Fruit fly (Drosophila melanogaster) whole organism, embryonic: ENCODE data around the gene CG1632.

Experiments used
- CG1024 ChIP-seq: fragments of 200-800 bp; sonication (Bioruptor generic); IDR thresholded peaks from 2 replicates; pipeline ENCODE4 v1.3.6; 2022; ENCODE audit warnings: missing biosample characterization, missing genetic modification characterization
- CG10959 ChIP-seq: fragments of 200-800 bp; sonication (Bioruptor generic); IDR thresholded peaks from 2 replicates; pipeline ENCODE4 v1.3.6; 2022; ENCODE audit warnings: missing biosample characterization, missing genetic modification characterization
- CG11560 ChIP-seq: fragments of 200-800 bp; sonication (Bioruptor generic); IDR thresholded peaks from 3 replicates; pipeline ENCODE4 v1.3.6; 2022; ENCODE audit warnings: missing biosample characterization, missing genetic modification characterization
- CG12155 ChIP-seq: fragments of 200-800 bp; sonication (Bioruptor generic); optimal IDR thresholded peaks from 3 replicates; lab custom pipeline; 2016; ENCODE audit warnings: missing biosample characterization, missing genetic modification characterization
- CG13287 ChIP-seq: fragments of 200-800 bp; sonication (Bioruptor generic); IDR thresholded peaks from 2 replicates; pipeline ENCODE4 v1.3.6; 2022; ENCODE audit warnings: missing biosample characterization, missing genetic modification characterization; ENCODE audit not compliant: partially characterized antibody
- CG1647 ChIP-seq: fragments of 200-800 bp; sonication (Bioruptor generic); optimal IDR thresholded peaks from 3 replicates; lab custom pipeline; 2016; ENCODE audit warnings: missing biosample characterization, missing genetic modification characterization
- CG18011 ChIP-seq: fragments of 200-800 bp; sonication (Bioruptor generic); optimal IDR thresholded peaks from 2 replicates; lab custom pipeline; 2017; ENCODE audit warnings: missing biosample characterization, missing genetic modification characterization, mild to moderate bottlenecking, moderate library complexity, missing genotype
- CG18619 ChIP-seq: fragments of 200-800 bp; sonication (Bioruptor generic); optimal IDR thresholded peaks from 3 replicates; lab custom pipeline; 2017; ENCODE audit warnings: missing biosample characterization, mild to moderate bottlenecking, missing genetic modification characterization
- CG2116 ChIP-seq: fragments of 200-800 bp; sonication (Bioruptor generic); optimal IDR thresholded peaks from 3 replicates; lab custom pipeline; 2018; ENCODE audit warnings: missing biosample characterization, mild to moderate bottlenecking, missing genetic modification characterization
- CG2199 ChIP-seq: fragments of 200-800 bp; sonication (Bioruptor generic); IDR thresholded peaks from 3 replicates; pipeline ENCODE4 v1.3.6; 2022; ENCODE audit warnings: missing biosample characterization, missing genetic modification characterization
- CG2875 ChIP-seq: fragments of 200-800 bp; sonication (Bioruptor generic); optimal IDR thresholded peaks from 2 replicates; lab custom pipeline; 2017; ENCODE audit warnings: missing biosample characterization, mild to moderate bottlenecking, missing genetic modification characterization, missing genetic modification reagents
- CG32532 ChIP-seq: fragments of 200-800 bp; sonication (Bioruptor generic); IDR thresholded peaks from 2 replicates; pipeline ENCODE4 v1.3.6; 2022; ENCODE audit warnings: missing biosample characterization, missing genetic modification characterization
- CG4404 ChIP-seq: fragments of 200-800 bp; sonication (Bioruptor generic); IDR thresholded peaks from 2 replicates; pipeline ENCODE4 v1.3.6; 2022; ENCODE audit warnings: missing biosample characterization, missing genetic modification characterization
- CG6813 ChIP-seq: fragments of 200-800 bp; sonication (Bioruptor generic); optimal IDR thresholded peaks from 2 replicates; lab custom pipeline; 2017; ENCODE audit warnings: missing biosample characterization, missing genetic modification characterization, mild to moderate bottlenecking, moderate library complexity, missing genetic modification reagents
- CG7556 ChIP-seq: fragments of 200-800 bp; sonication (Bioruptor generic); optimal IDR thresholded peaks from 2 replicates; lab custom pipeline; 2017; ENCODE audit warnings: missing biosample characterization, mild to moderate bottlenecking, missing genetic modification characterization
- CG7786 ChIP-seq: fragments of 200-800 bp; sonication (Bioruptor generic); optimal IDR thresholded peaks from 2 replicates; lab custom pipeline; 2016; ENCODE audit warnings: missing biosample characterization, missing genetic modification characterization
- CG8281 ChIP-seq: fragments of 200-800 bp; sonication (Bioruptor generic); optimal IDR thresholded peaks from 2 replicates; lab custom pipeline; 2018; ENCODE audit warnings: missing biosample characterization, mild to moderate bottlenecking, missing genetic modification characterization, moderate library complexity
- CG9727 ChIP-seq: fragments of 200-800 bp; sonication (Bioruptor generic); optimal IDR thresholded peaks from 3 replicates; lab custom pipeline; 2017; ENCODE audit warnings: missing biosample characterization, mild to moderate bottlenecking, missing genetic modification characterization
- Chrac-16 ChIP-seq: fragments of 200-800 bp; sonication (Bioruptor generic); optimal IDR thresholded peaks from 3 replicates; lab custom pipeline; 2016; ENCODE audit warnings: missing biosample characterization, missing genetic modification characterization
- CrebB ChIP-seq: fragments of 200-800 bp; sonication (Bioruptor generic); optimal IDR thresholded peaks from 3 replicates; lab custom pipeline; 2018; ENCODE audit warnings: missing biosample characterization, mild to moderate bottlenecking, missing genetic modification characterization
- Dad ChIP-seq: fragments of 200-800 bp; sonication (Bioruptor generic); optimal IDR thresholded peaks from 3 replicates; lab custom pipeline; 2016; ENCODE audit warnings: missing biosample characterization, missing genetic modification characterization
- Dek ChIP-seq: fragments of 200-800 bp; sonication (Bioruptor generic); optimal IDR thresholded peaks from 3 replicates; lab custom pipeline; 2019; ENCODE audit warnings: missing biosample characterization, mild to moderate bottlenecking, missing genetic modification characterization, moderate library complexity
- Doc2 ChIP-seq: fragments of 200-800 bp; sonication (Bioruptor generic); IDR thresholded peaks from 2 replicates; pipeline ENCODE4 v1.3.6; 2022; ENCODE audit warnings: missing biosample characterization, missing genetic modification characterization
- Ets97D ChIP-seq: fragments of 200-800 bp; sonication (Bioruptor generic); optimal IDR thresholded peaks from 3 replicates; lab custom pipeline; 2016; ENCODE audit warnings: missing biosample characterization, missing genetic modification characterization
- HLH4C ChIP-seq: fragments of 200-800 bp; sonication (Bioruptor generic); IDR thresholded peaks from 3 replicates; pipeline ENCODE4 v1.3.6; 2022; ENCODE audit warnings: missing biosample characterization, missing genetic modification characterization; ENCODE audit not compliant: partially characterized antibody
- Lim3 ChIP-seq: fragments of 200-800 bp; sonication (Bioruptor generic); IDR thresholded peaks from 2 replicates; pipeline ENCODE4 v1.3.6; 2022; ENCODE audit warnings: missing biosample characterization, missing genetic modification characterization
- Meics ChIP-seq: fragments of 200-800 bp; sonication (Bioruptor generic); optimal IDR thresholded peaks from 2 replicates; lab custom pipeline; 2017; ENCODE audit warnings: missing biosample characterization, mild to moderate bottlenecking, missing genetic modification characterization
- Mes4 ChIP-seq: fragments of 200-800 bp; sonication (Bioruptor generic); optimal IDR thresholded peaks from 2 replicates; lab custom pipeline; 2016; ENCODE audit warnings: missing biosample characterization, missing genetic modification characterization
- Neu2 ChIP-seq: fragments of 200-800 bp; sonication (Bioruptor generic); optimal IDR thresholded peaks from 3 replicates; lab custom pipeline; 2016; ENCODE audit warnings: missing biosample characterization, missing genetic modification characterization, borderline replicate concordance
- Scr ChIP-seq: fragments of 200-800 bp; sonication (Bioruptor generic); IDR thresholded peaks from 2 replicates; pipeline ENCODE4 v1.3.6; 2022; ENCODE audit warnings: missing biosample characterization, missing genetic modification characterization; ENCODE audit not compliant: partially characterized antibody
- Side ChIP-seq: fragments of 200-800 bp; sonication (Bioruptor generic); optimal IDR thresholded peaks from 2 replicates; lab custom pipeline; 2016; ENCODE audit warnings: missing biosample characterization, missing genetic modification characterization
- Vsx1 ChIP-seq: fragments of 200-800 bp; sonication (Bioruptor generic); optimal IDR thresholded peaks from 2 replicates; lab custom pipeline; 2017; ENCODE audit warnings: missing biosample characterization, mild to moderate bottlenecking, missing genetic modification characterization, missing genetic modification reagents
- ash1 ChIP-seq: fragments of 200-800 bp; sonication (Bioruptor generic); optimal IDR thresholded peaks from 2 replicates; lab custom pipeline; 2018; ENCODE audit warnings: missing biosample characterization, mild to moderate bottlenecking, missing genetic modification characterization
- bab2 ChIP-seq: fragments of 200-800 bp; sonication (Bioruptor generic); optimal IDR thresholded peaks from 2 replicates; lab custom pipeline; 2016; ENCODE audit warnings: missing biosample characterization, missing genetic modification characterization
- corto ChIP-seq: fragments of 200-800 bp; sonication (Bioruptor generic); optimal IDR thresholded peaks from 2 replicates; lab custom pipeline; 2016; ENCODE audit warnings: missing biosample characterization, mild to moderate bottlenecking, missing genetic modification characterization, moderate library complexity
- dimm ChIP-seq: fragments of 200-800 bp; sonication (Bioruptor generic); IDR thresholded peaks from 2 replicates; pipeline ENCODE4 v1.3.6; 2022; ENCODE audit warnings: missing biosample characterization, missing genetic modification characterization
- emc ChIP-seq: fragments of 200-800 bp; sonication (Bioruptor generic); optimal IDR thresholded peaks from 2 replicates; lab custom pipeline; 2016; ENCODE audit warnings: missing biosample characterization, missing genetic modification characterization
- ftz-f1 ChIP-seq: fragments of 200-800 bp; sonication (Bioruptor generic); optimal IDR thresholded peaks from 2 replicates; lab custom pipeline; 2016; ENCODE audit warnings: missing biosample characterization, missing genetic modification characterization
- gce ChIP-seq: fragments of 200-800 bp; sonication (Bioruptor generic); IDR thresholded peaks from 3 replicates; pipeline ENCODE4 v1.3.6; 2022; ENCODE audit warnings: missing biosample characterization, missing genetic modification characterization
- hb ChIP-seq: fragments of 200-800 bp; sonication (Bioruptor generic); IDR thresholded peaks from 3 replicates; pipeline ENCODE4 v1.3.6; 2022; ENCODE audit warnings: missing biosample characterization, missing genetic modification characterization; ENCODE audit not compliant: partially characterized antibody
- inv ChIP-seq: fragments of 200-800 bp; sonication (Bioruptor generic); IDR thresholded peaks from 2 replicates; pipeline ENCODE4 v1.3.6; 2022; ENCODE audit warnings: missing biosample characterization, missing genetic modification characterization; ENCODE audit not compliant: partially characterized antibody
- nom ChIP-seq: fragments of 200-800 bp; sonication (Bioruptor generic); optimal IDR thresholded peaks from 2 replicates; lab custom pipeline; 2017; ENCODE audit warnings: missing biosample characterization, missing genetic modification characterization, mild to moderate bottlenecking, moderate library complexity, missing genetic modification reagents
- pfk ChIP-seq: fragments of 200-800 bp; sonication (Bioruptor generic); optimal IDR thresholded peaks from 2 replicates; lab custom pipeline; 2018; ENCODE audit warnings: missing biosample characterization, mild to moderate bottlenecking, missing genetic modification characterization, moderate library complexity
- salm ChIP-seq: fragments of 200-800 bp; sonication (Bioruptor generic); optimal IDR thresholded peaks from 2 replicates; lab custom pipeline; 2018; ENCODE audit warnings: missing biosample characterization, mild to moderate bottlenecking, missing genetic modification characterization
- seq ChIP-seq: fragments of 200-800 bp; sonication (Bioruptor generic); IDR thresholded peaks from 2 replicates; pipeline ENCODE4 v1.3.6; 2022; ENCODE audit warnings: missing biosample characterization, missing genetic modification characterization
- sob ChIP-seq: fragments of 200-800 bp; sonication (Bioruptor generic); IDR thresholded peaks from 2 replicates; pipeline ENCODE4 v1.3.6; 2022; ENCODE audit warnings: missing biosample characterization, missing genetic modification characterization
- sr ChIP-seq: fragments of 200-800 bp; sonication (Bioruptor generic); IDR thresholded peaks from 3 replicates; pipeline ENCODE4 v1.3.6; 2022; ENCODE audit warnings: missing biosample characterization, missing genetic modification characterization
- tap ChIP-seq: fragments of 200-800 bp; optimal IDR thresholded peaks from 3 replicates; lab custom pipeline; 2019; ENCODE audit warnings: missing biosample characterization, mild to moderate bottlenecking, missing genetic modification characterization, moderate library complexity
- tll ChIP-seq, 2 experiments: fragments of 200-800 bp in 1 of 2; fragments of >200 bp in 1 of 2; sonication (Bioruptor generic) in 1 of 2; optimal IDR thresholded peaks; 2 replicates each; lab custom pipeline; 2017 to 2019; ENCODE audit warnings: missing biosample characterization in 2 of 2, missing genetic modification characterization in 2 of 2, mild to moderate bottlenecking in 1 of 2, moderate library complexity in 1 of 2
- trem ChIP-seq: fragments of 200-800 bp; optimal IDR thresholded peaks from 3 replicates; lab custom pipeline; 2019; ENCODE audit warnings: missing biosample characterization, mild to moderate bottlenecking, missing genetic modification characterization, moderate library complexity
- vvl ChIP-seq: fragments of 200-800 bp; sonication (Bioruptor generic); IDR thresholded peaks from 2 replicates; pipeline ENCODE4 v1.3.6; 2022; ENCODE audit warnings: missing biosample characterization, missing genetic modification characterization

Gene CG1632

DNA sequence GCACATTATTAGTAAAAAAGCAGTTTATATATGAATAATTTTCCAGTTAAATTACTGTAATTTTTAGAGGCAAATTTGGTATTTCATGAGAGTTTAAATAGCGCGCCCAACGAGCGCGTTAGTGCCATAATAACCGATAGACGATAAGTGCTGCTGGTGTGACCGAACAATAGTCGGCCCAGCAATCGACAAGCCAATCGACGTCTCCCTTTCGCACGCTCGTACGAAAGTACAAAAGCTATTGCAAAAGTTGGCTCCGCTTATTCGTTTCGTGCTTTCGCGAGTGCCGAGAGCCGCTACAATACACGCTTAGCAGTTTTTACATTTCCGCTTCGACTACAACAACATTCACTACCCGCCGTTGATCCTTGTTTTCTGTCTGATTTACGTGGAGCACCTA lies 10.2 kb upstream of the CG1632 start, which contains the start of gene Trxr1 (continued):
- TF ChIP-seq CG32532 (GFP tag; lab: Robert Waterston, UW) (peak; percentile 19; the same call in 1 of the 2 replicates), CrebB (tag; lab: Kevin White, UChicago) (no peak), tll (GFP tag; optimal IDR thresholded peaks at IDR 0.05; lab: Kevin White, UChicago) (no peak), HLH4C (peak; percentile 77), CG12155 (GFP tag; lab: Kevin White, UChicago) (no peak), CG10959 (no peak), CG4404 (GFP tag; lab: Robert Waterston, UW) (no peak), salm (tag; lab: Kevin White, UChicago) (no peak), Lim3 (no peak), CG18011 (GFP tag; lab: Kevin White, UChicago) (no peak), CG2116 (GFP tag; lab: Kevin White, UChicago) (peak; percentile 65), Dad (GFP tag; lab: Kevin White, UChicago) (no peak), tap (tag; lab: Kevin White, UChicago) (no peak), Dek (tag; lab: Kevin White, UChicago) (no peak), ftz-f1 (no peak), CG6813 (GFP tag; lab: Kevin White, UChicago) (no peak), CG13287 (GFP tag; lab: Robert Waterston, UW) (peak; percentile 71), gce (GFP tag; lab: Robert Waterston, UW) (no peak), inv (0 out of 2 replicates have a peak, but pooled peaks have one; percentile 26), CG2199 (no peak), sr (GFP tag; lab: Robert Waterston, UW) (no peak), CG7786 (GFP tag; lab: Kevin White, UChicago) (no peak), Vsx1 (GFP tag; lab: Kevin White, UChicago) (no peak), hb (GFP tag; lab: Robert Waterston, UW) (peak; percentile 55; the same call in 1 of the 3 replicates), nom (GFP tag; lab: Kevin White, UChicago) (peak; percentile 52), emc (GFP tag; lab: Kevin White, UChicago) (no peak), CG11560 (tag; lab: Robert Waterston, UW) (no peak), CG1647 (no peak), Ets97D (peak; percentile 40), sob (GFP tag; lab: Robert Waterston, UW) (no peak), Side (GFP tag; lab: Kevin White, UChicago) (no peak), pfk (GFP tag; lab: Kevin White, UChicago) (no peak), CG8281 (tag; lab: Kevin White, UChicago) (no peak), bab2 (GFP tag; lab: Kevin White, UChicago) (no peak), CG1024 (GFP tag; lab: Robert Waterston, UW) (no peak), Scr (GFP tag; lab: Robert Waterston, UW) (peak; percentile 38; the same call in 1 of the 2 replicates), dimm (GFP tag; lab: Robert Waterston, UW) (no peak), trem (tag; lab: Kevin White, UChicago) (no peak), CG7556 (no peak), ash1 (no peak), CG18619 (GFP tag; lab: Kevin White, UChicago) (no peak), CG9727 (GFP tag; lab: Kevin White, UChicago) (no peak), Neu2 (GFP tag; lab: Kevin White, UChicago) (no peak), Meics (GFP tag; lab: Kevin White, UChicago) (no peak), vvl (GFP tag; lab: Robert Waterston, UW) (no peak), corto (GFP tag; lab: Kevin White, UChicago) (no peak), seq (no peak), CG2875 (GFP tag; lab: Kevin White, UChicago) (no peak), Chrac-16 (no peak), Doc2 (GFP tag; lab: Robert Waterston, UW) (no peak), Mes4 (GFP tag; lab: Kevin White, UChicago) (no peak)
